Fruit fly (Drosophila melanogaster): ENCODE data around the gene CG34150.

DNA sequence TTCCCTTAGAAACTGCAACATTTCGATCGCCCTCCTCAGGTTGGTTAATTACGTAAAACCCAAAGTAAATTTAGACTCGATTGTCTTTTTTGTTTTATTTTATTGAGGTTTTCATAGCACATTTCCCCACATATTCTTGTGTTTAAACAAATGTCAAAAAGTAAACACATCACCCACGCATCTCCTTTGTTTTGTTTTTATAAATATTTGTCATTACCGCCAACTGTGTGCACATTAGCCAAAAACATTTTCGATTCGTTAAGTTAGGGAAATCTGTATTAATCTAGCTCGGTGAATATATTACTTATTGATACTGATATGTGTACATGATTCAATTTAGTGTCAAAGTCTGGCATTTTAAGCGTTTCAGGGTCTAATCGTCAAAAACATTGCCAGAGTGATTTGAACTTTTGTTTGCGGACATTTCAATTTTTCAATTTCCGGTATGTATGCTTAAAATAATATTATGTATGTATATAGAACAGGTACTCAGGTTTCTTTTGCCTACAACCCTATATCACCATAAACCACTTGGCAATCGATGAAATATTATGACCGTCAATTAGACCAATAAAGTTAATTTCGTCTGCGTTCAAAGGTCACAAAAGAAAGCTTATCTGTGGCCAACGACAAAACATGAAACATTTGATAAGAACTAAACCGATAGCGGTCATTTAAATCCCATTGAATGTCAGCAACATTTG, 4.3 kb upstream of the CG34150 start:
- TF ChIP-seq CG10348 (GFP tag; IDR thresholded peaks at IDR 0.05) (no peak), CG17806 (tag; optimal IDR thresholded peaks at IDR 0.05) (no peak), Ets98B (GFP tag; IDR thresholded peaks at IDR 0.05) (no peak), D1 (tag; optimal IDR thresholded peaks at IDR 0.05) (no peak), EcR (GFP tag; optimal IDR thresholded peaks at IDR 0.05) (no peak), CG13204 (GFP tag; optimal IDR thresholded peaks at IDR 0.05) (no peak), CG12605 (GFP tag; IDR thresholded peaks at IDR 0.05) (no peak), CG14655 (GFP tag; optimal IDR thresholded peaks at IDR 0.05) (no peak), CG15710 (tag; optimal IDR thresholded peaks at IDR 0.05) (no peak), CG8301 (tag; optimal IDR thresholded peaks at IDR 0.05) (no peak), Pif1A (GFP tag; optimal IDR thresholded peaks at IDR 0.05) (no peak), CG8159 (tag; optimal IDR thresholded peaks at IDR 0.05) (no peak), fd96Ca (GFP tag; IDR thresholded peaks at IDR 0.05) (no peak)

All from whole organism, pupa.